Fruit fly (Drosophila melanogaster): ENCODE data around the gene CG31752.

DNA sequence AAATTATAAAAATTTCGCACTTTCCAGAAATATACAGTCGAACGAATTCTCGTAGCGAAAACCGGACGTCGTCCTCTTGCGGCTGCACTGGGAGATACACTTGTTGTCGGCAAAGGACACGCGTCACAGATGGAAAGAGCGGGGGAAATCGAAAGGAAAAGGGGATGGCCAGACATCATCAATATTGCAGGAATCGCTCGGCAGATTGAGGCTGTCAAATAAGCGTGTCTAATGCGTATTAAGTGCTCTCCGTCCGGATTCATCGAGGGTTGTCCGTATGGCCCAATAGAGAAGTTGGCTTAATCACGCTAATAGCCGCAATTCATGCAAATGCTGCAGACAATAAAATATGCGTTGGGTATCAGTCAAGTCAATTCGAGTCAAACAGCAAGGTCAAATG, 31.6 kb downstream of the CG31752 start:
- no peak for TF ChIP-seq acj6 (GFP tag; optimal IDR thresholded peaks at IDR 0.05)
- no peak for TF ChIP-seq spab (GFP tag; optimal IDR thresholded peaks at IDR 0.05)
- no peak for TF ChIP-seq Sox102F (GFP tag; optimal IDR thresholded peaks at IDR 0.05)
- TF ChIP-seq CG9139 (GFP tag; optimal IDR thresholded peaks at IDR 0.05), result no peak
- no peak for TF ChIP-seq CG6276 (GFP tag; optimal IDR thresholded peaks at IDR 0.05)
- no peak for TF ChIP-seq CG1621 (tag; optimal IDR thresholded peaks at IDR 0.05)
- TF ChIP-seq cyc (GFP tag; optimal IDR thresholded peaks at IDR 0.05), result no peak
- no peak for TF ChIP-seq Ets21C (GFP tag; optimal IDR thresholded peaks at IDR 0.05)
- no peak for TF ChIP-seq Ets96B (tag; optimal IDR thresholded peaks at IDR 0.05)
- TF ChIP-seq vri (GFP tag; optimal IDR thresholded peaks at IDR 0.05), result no peak
- no peak for TF ChIP-seq OdsH (GFP tag; optimal IDR thresholded peaks at IDR 0.05)
- TF ChIP-seq CG6808 (GFP tag; optimal IDR thresholded peaks at IDR 0.05), result no peak
- no peak for TF ChIP-seq Gug (GFP tag; IDR thresholded peaks at IDR 0.05)
- TF ChIP-seq salr (GFP tag; optimal IDR thresholded peaks at IDR 0.05), result no peak

Measured in whole organism, prepupa.